Fruit fly (Drosophila melanogaster): ENCODE measurements around the gene CG42526.

dm6 chr3L:9425838-9426237 is 9.4 kb downstream of the CG42526 start:
- no peak for TF ChIP-seq CG11762 (GFP tag; optimal IDR thresholded peaks at IDR 0.05; ENCODE audit: insufficient read depth)
- no peak for TF ChIP-seq esn (GFP tag; optimal IDR thresholded peaks at IDR 0.05)

Measured in whole organism, prepupa.